Worm (Caenorhabditis elegans): ENCODE data around the gene str-13.

DNA sequence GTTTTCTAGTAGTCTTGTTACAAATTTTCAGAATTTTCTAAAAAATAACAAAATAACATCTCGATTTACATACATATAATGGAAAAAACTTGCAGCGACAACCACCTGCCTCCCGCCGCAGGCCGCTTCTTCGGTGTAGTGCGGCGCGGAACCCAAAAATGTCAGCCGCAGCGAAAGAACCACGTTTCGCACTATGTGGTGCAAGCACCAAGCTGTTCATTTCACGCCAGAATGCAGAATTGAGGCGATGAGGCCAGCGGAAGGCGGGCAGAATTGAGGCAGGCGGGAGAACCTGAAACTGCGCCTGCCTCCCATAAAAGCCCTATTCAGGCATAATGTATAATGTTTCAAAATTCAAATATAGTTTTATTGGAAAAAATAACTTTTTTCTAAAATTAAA is 34.5 kb upstream of the str-13 start:
- TF ChIP-seq ama-1 (optimal IDR thresholded peaks at IDR 0.05), result no peak
- no peak for TF ChIP-seq ets-7 (tag; optimal IDR thresholded peaks at IDR 0.05)
- TF ChIP-seq hmg-4 (GFP tag; optimal IDR thresholded peaks at IDR 0.05), result no peak
